Worm (Caenorhabditis elegans): ENCODE data around the gene C09F12.2.

DNA sequence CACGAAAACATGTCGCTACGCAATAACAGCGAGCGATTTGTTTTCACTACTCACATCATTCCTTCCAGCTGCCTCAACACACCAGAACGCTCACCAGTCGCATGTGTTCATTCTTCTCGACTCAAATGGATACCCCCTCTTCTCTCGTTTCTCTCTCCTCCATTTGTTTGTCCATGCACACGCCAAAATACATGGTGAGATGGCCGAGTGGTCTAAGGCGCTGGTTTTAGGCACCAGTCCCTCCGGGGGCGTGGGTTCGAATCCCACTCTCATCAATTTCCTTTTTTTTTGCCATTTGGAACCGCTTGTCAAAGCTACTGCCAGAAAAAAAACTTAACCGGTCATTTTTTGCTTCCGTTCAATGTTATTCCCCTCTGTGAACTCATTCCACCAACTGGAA is 41.8 kb downstream of the C09F12.2 start:
- TF ChIP-seq skn-1 (tag; optimal IDR thresholded peaks at IDR 0.05), result peak; percentile 52
- no peak for TF ChIP-seq unc-30 (tag; optimal IDR thresholded peaks at IDR 0.05)
- TF ChIP-seq fos-1 (tag; optimal IDR thresholded peaks at IDR 0.05), result peak; percentile 31
- no peak for TF ChIP-seq lin-15B (tag; optimal IDR thresholded peaks at IDR 0.05)
- TF ChIP-seq zag-1 (tag; optimal IDR thresholded peaks at IDR 0.05), result no peak
- peak in 1 of 2 experiments; percentile 40 for TF ChIP-seq egl-27 (tag; optimal IDR thresholded peaks at IDR 0.05)
- no peak for TF ChIP-seq nhr-84 (tag; optimal IDR thresholded peaks at IDR 0.05)
- TF ChIP-seq ceh-82 (tag; optimal IDR thresholded peaks at IDR 0.05), result peak; percentile 56 to 78 (median 62)
